Worm (Caenorhabditis elegans) whole organism, midembryonic: ENCODE measurements around the gene ifas-3.

Experiments
- cog-1 ChIP-seq: sonication (generic microtip); optimal IDR thresholded peaks from 2 replicates; lab custom pipeline; 2016; ENCODE audit warnings: missing genetic modification characterization, missing compliant biosample characterization
- flt-1 ChIP-seq: fragments of 200-800 bp; sonication (Bioruptor generic); IDR thresholded peaks from 2 replicates; pipeline ENCODE4 v1.3.6; 2022; ENCODE audit warnings: missing genetic modification characterization, missing compliant biosample characterization
- klf-2 ChIP-seq: fragments of 200-800 bp; sonication (Bioruptor generic); conservative IDR thresholded peaks from 2 replicates; pipeline ENCODE4 v1.3.6; 2022; ENCODE audit warnings: missing genetic modification reagents, missing genetic modification characterization, missing compliant biosample characterization
- ref-1 ChIP-seq: fragments of 200-800 bp; sonication (Bioruptor generic); conservative IDR thresholded peaks from 2 replicates; pipeline ENCODE4 v1.3.6; 2022; ENCODE audit warnings: missing genetic modification reagents, missing genetic modification characterization, missing compliant biosample characterization
- ztf-29 ChIP-seq: fragments of 200-800 bp; sonication (Bioruptor generic); IDR thresholded peaks from 2 replicates; pipeline ENCODE4 v1.3.6; 2022; ENCODE audit warnings: missing genetic modification reagents, missing genetic modification characterization, missing compliant biosample characterization

ce11 chrIV:15994505-15994904, 43.8 kb upstream of the ifas-3 start, which contains the start of gene Y105C5B.20:
- no peak for TF ChIP-seq cog-1 (tag; lab: Kevin White, UChicago)
- TF ChIP-seq ref-1 = no peak
- no peak for TF ChIP-seq flt-1 (GFP tag; lab: Robert Waterston, UW)
- no peak for TF ChIP-seq klf-2 (GFP tag; lab: Robert Waterston, UW)
- no peak for TF ChIP-seq ztf-29 (GFP tag; lab: Robert Waterston, UW)
